Worm (Caenorhabditis elegans) whole organism, L4/young adult: ENCODE data around the gene bcat-1.

Source experiments
- W03F9.2 ChIP-seq: fragments of 150-350 bp; optimal IDR thresholded peaks from 2 replicates; lab custom pipeline; 2014; ENCODE audit warnings: missing biosample characterization, missing genetic modification characterization
- dao-5 ChIP-seq: sonication (generic microtip); optimal IDR thresholded peaks from 2 replicates; lab custom pipeline; 2016; ENCODE audit warnings: missing genotype, missing genetic modification characterization, moderate library complexity, missing compliant biosample characterization
- him-1 ChIP-seq: sonication (generic microtip); optimal IDR thresholded peaks from 2 replicates; lab custom pipeline; 2016; ENCODE audit warnings: missing genotype, missing genetic modification reagents, missing genetic modification characterization, missing compliant biosample characterization

ce11 chrX:12853079-12853478 lies 24.2 kb upstream of the bcat-1 start:
- TF ChIP-seq him-1 (no peak), W03F9.2 (tag; lab: Kevin White, UChicago) (no peak), dao-5 (tag; lab: Kevin White, UChicago) (no peak)
